Worm (Caenorhabditis elegans): Measurements from ENCODE around the gene Y41C4A.7.

- TF ChIP-seq mep-1 (tag; optimal IDR thresholded peaks at IDR 0.05) (no peak), nhr-28 (tag; optimal IDR thresholded peaks at IDR 0.05) (no peak), nhr-76 (tag; optimal IDR thresholded peaks at IDR 0.05) (no peak), snpc-4 (tag; optimal IDR thresholded peaks at IDR 0.05) (no peak), unc-62 (GFP tag; optimal IDR thresholded peaks at IDR 0.05) (no peak), nhr-237 (tag; optimal IDR thresholded peaks at IDR 0.05) (no peak), elt-3 (tag; optimal IDR thresholded peaks at IDR 0.05) (no peak), lsy-2 (tag; optimal IDR thresholded peaks at IDR 0.05) (no peak), sptf-1 (tag; optimal IDR thresholded peaks at IDR 0.05) (no peak)
These were observed 18.2 kb upstream of the Y41C4A.7 start for ce11 chrIII:11680514-11680913.

Data from whole organism, mixed stage, embryonic.